Worm (Caenorhabditis elegans) whole organism, mixed stage, embryonic: ENCODE results near the gene Y43E12A.2.

ENCODE experiments used
- blmp-1 ChIP-seq: fragments of 150-350 bp; optimal IDR thresholded peaks from 2 replicates; lab custom pipeline; 2014; ENCODE audit warnings: missing biosample characterization, missing genetic modification characterization
- elt-1 ChIP-seq: sonication (generic microtip); optimal IDR thresholded peaks from 2 replicates; lab custom pipeline; 2017; ENCODE audit warnings: missing genetic modification characterization, mild to moderate bottlenecking, missing compliant biosample characterization, antibody characterized with exemption, moderate library complexity, borderline replicate concordance; ENCODE audit not compliant: insufficient read depth
- hlh-1 ChIP-seq: fragments of 150-350 bp; optimal IDR thresholded peaks from 2 replicates; lab custom pipeline; 2014; ENCODE audit warnings: missing biosample characterization, missing genetic modification reagents, missing genetic modification characterization
- lsy-2 ChIP-seq: fragments of 150-350 bp; optimal IDR thresholded peaks from 2 replicates; lab custom pipeline; 2014; ENCODE audit warnings: missing biosample characterization, missing genetic modification characterization
- nhr-12 ChIP-seq: fragments of 150-350 bp; optimal IDR thresholded peaks from 2 replicates; lab custom pipeline; 2014; ENCODE audit warnings: missing biosample characterization, missing genetic modification characterization
- nhr-2 ChIP-seq: fragments of 150-350 bp; optimal IDR thresholded peaks from 2 replicates; lab custom pipeline; 2014; ENCODE audit warnings: missing biosample characterization, missing genetic modification characterization
- nhr-28 ChIP-seq: fragments of 150-350 bp; optimal IDR thresholded peaks from 2 replicates; lab custom pipeline; 2014; ENCODE audit warnings: missing biosample characterization, missing genetic modification characterization
- nhr-76 ChIP-seq: sonication (generic microtip); optimal IDR thresholded peaks from 2 replicates; lab custom pipeline; 2017; ENCODE audit warnings: missing biosample characterization, missing genetic modification characterization
- pha-4 ChIP-seq: fragments of 150-350 bp; optimal IDR thresholded peaks from 2 replicates; lab custom pipeline; 2018; ENCODE audit warnings: missing biosample characterization, missing genetic modification reagents, missing genetic modification characterization
- snpc-4 ChIP-seq: fragments of 150-350 bp; optimal IDR thresholded peaks from 2 replicates; lab custom pipeline; 2014; ENCODE audit warnings: missing biosample characterization, missing genetic modification characterization
- sptf-1 ChIP-seq: sonication (generic microtip); optimal IDR thresholded peaks from 2 replicates; lab custom pipeline; 2017; ENCODE audit warnings: mild to moderate bottlenecking, missing genetic modification characterization, moderate library complexity, missing compliant biosample characterization
- unc-62 ChIP-seq: fragments of 150-350 bp; optimal IDR thresholded peaks from 2 replicates; lab custom pipeline; 2014; ENCODE audit warnings: missing biosample characterization, missing genetic modification reagents, missing genetic modification characterization
- ztf-11 ChIP-seq: fragments of 150-350 bp; optimal IDR thresholded peaks from 2 replicates; lab custom pipeline; 2014; ENCODE audit warnings: missing biosample characterization, missing genetic modification characterization

DNA sequence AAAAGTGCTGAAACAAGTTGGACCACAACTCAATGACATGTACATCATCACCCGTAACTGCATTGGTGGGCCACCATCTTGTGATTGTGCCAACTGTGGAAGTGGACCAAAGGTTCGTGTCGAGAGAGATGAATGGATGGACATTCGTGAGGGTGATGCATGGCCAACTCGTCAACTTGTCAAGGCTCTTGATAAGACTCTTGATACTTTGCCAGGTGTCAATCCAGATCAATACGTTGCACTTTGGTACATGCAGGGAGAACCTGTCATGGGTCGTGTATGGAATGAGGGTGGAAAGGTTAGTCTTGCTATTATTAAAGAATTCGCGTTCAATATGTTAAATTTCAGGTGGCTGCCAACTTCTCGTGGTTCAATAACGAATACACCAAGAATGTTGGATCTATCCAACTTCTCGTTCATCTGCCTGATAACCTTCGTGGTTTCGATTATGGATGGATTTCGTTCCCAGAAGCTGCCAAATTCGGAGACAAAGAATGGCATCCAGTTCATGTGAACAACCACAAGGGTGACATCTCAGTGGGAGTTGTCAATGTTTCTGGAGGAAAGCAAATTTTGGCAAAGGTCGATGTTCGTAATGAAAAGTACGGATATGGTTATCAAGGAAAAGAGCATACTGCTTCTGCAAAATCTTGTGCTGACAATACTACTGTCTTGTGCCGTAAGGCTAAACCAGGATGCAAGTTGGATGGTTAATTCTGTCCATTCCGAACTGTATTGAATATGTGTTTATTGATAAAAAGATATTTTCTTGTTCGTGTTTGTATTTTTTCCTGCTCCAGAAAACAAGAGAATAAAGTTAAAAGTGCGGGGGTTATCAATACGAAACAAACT, 31.3 kb upstream of the Y43E12A.2 start:
- TF ChIP-seq nhr-12 (tag; lab: Kevin White, UChicago) (no peak), blmp-1 (no peak), nhr-28 (tag; lab: Kevin White, UChicago) (no peak), elt-1 (tag; lab: Kevin White, UChicago) (no peak), hlh-1 (tag; lab: Kevin White, UChicago) (no peak), nhr-2 (tag; lab: Kevin White, UChicago) (no peak), unc-62 (GFP tag; lab: Kevin White, UChicago) (no peak), sptf-1 (tag; lab: Kevin White, UChicago) (no peak), lsy-2 (tag; lab: Kevin White, UChicago) (no peak), snpc-4 (no peak), ztf-11 (tag; lab: Kevin White, UChicago) (no peak), pha-4 (no peak), nhr-76 (tag; lab: Kevin White, UChicago) (no peak)
